Worm (Caenorhabditis elegans): ENCODE measurements around the gene M01B2.8.

DNA sequence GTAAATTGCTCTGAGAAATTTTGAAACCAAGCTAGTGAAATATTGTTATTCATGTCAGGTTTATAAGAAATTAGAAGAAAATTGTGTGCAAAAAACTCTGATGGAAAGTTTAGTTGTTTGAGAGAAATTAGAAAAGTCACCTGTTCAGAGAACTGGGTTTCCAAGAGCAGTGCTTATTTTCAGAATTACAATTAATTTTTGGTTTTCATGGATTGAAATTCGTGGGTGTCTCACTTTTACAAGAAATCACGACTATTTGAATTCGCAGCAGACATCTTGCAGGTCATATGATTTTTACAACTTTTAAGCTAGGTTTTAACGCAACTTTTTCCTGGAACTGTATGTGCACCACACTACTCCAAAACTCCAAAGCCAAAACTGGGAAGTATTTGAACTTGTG is 49.0 kb downstream of the M01B2.8 start, which contains the start of gene srz-10:
- TF ChIP-seq him-1 (tag; optimal IDR thresholded peaks at IDR 0.05): no peak
- TF ChIP-seq W03F9.2 (tag; optimal IDR thresholded peaks at IDR 0.05): no peak
- TF ChIP-seq dao-5 (tag; optimal IDR thresholded peaks at IDR 0.05): no peak
